Fruit fly (Drosophila melanogaster) whole organism, wandering third instar larva: ENCODE measurements around the gene CG18259.

Source experiments
- Abd-B ChIP-seq: fragments of >200 bp; optimal IDR thresholded peaks from 2 replicates; lab custom pipeline; 2017; ENCODE audit warnings: missing biosample characterization, missing genetic modification characterization
- CG32264 ChIP-seq: fragments of 200-800 bp; sonication (Bioruptor generic); optimal IDR thresholded peaks from 2 replicates; lab custom pipeline; 2016; ENCODE audit warnings: missing biosample characterization, missing genetic modification characterization
- CG9705 ChIP-seq: fragments of 200-800 bp; sonication (Bioruptor generic); optimal IDR thresholded peaks from 2 replicates; lab custom pipeline; 2018; ENCODE audit warnings: missing biosample characterization, mild to moderate bottlenecking, missing genetic modification characterization
- CrebA ChIP-seq: fragments of 200-800 bp; sonication (Bioruptor generic); optimal IDR thresholded peaks from 2 replicates; lab custom pipeline; 2016; ENCODE audit warnings: missing biosample characterization, mild to moderate bottlenecking, missing genetic modification characterization, borderline replicate concordance
- Dfd ChIP-seq: fragments of >200 bp; optimal IDR thresholded peaks from 2 replicates; lab custom pipeline; 2017; ENCODE audit warnings: missing biosample characterization, missing genetic modification characterization
- Dif ChIP-seq: fragments of 200-275, 200-300 bp; sonication (Bioruptor generic); optimal IDR thresholded peaks from 2 replicates; lab custom pipeline; 2018; ENCODE audit warnings: missing biosample characterization, missing genetic modification characterization; ENCODE audit not compliant: partially characterized antibody
- GATAd ChIP-seq: sonication (Bioruptor generic); optimal IDR thresholded peaks from 2 replicates; lab custom pipeline; 2016; ENCODE audit warnings: missing biosample characterization, missing genetic modification characterization
- HLH106 ChIP-seq: fragments of 200-800 bp; optimal IDR thresholded peaks from 3 replicates; lab custom pipeline; 2019; ENCODE audit warnings: missing biosample characterization, mild to moderate bottlenecking, missing genetic modification characterization, moderate library complexity
- Hnf4 ChIP-seq: fragments of 200-800 bp; sonication (Bioruptor generic); optimal IDR thresholded peaks from 2 replicates; lab custom pipeline; 2016; ENCODE audit warnings: missing biosample characterization, mild to moderate bottlenecking, missing genetic modification characterization
- Hr78 ChIP-seq: fragments of >200 bp; optimal IDR thresholded peaks from 2 replicates; lab custom pipeline; 2017; ENCODE audit warnings: missing biosample characterization, missing genetic modification characterization
- Hr83 ChIP-seq: fragments of 200-300 bp; sonication (Bioruptor generic); optimal IDR thresholded peaks from 2 replicates; lab custom pipeline; 2016; ENCODE audit warnings: missing biosample characterization, mild to moderate bottlenecking, missing genetic modification characterization, moderate library complexity; ENCODE audit not compliant: poor library complexity, severe bottlenecking
- Jra ChIP-seq: sonication (Bioruptor generic); optimal IDR thresholded peaks from 2 replicates; lab custom pipeline; 2016; ENCODE audit warnings: missing biosample characterization, missing genetic modification characterization
- Mio ChIP-seq: sonication (Bioruptor generic); optimal IDR thresholded peaks from 2 replicates; lab custom pipeline; 2016; ENCODE audit warnings: missing biosample characterization, missing genetic modification characterization
- Myc ChIP-seq: fragments of >200 bp; optimal IDR thresholded peaks from 2 replicates; lab custom pipeline; 2017
- N ChIP-seq: fragments of >200 bp; optimal IDR thresholded peaks from 2 replicates; lab custom pipeline; 2018; ENCODE audit warnings: missing biosample characterization, missing external identifiers, missing genetic modification characterization
- OdsH ChIP-seq: fragments of 200-800 bp; sonication (Bioruptor generic); optimal IDR thresholded peaks from 2 replicates; lab custom pipeline; 2016; ENCODE audit warnings: missing biosample characterization, mild to moderate bottlenecking, missing genetic modification characterization
- Rel ChIP-seq, 2 experiments: fragments of 200-800 bp; sonication (Bioruptor generic) in 1 of 2; optimal IDR thresholded peaks; 2 replicates in 1 of 2; 3 replicates in 1 of 2; lab custom pipeline; 2016 to 2019; ENCODE audit warnings: mild to moderate bottlenecking in 2 of 2, missing biosample characterization in 2 of 2, missing genetic modification characterization in 2 of 2, moderate library complexity in 1 of 2
- Sp1 ChIP-seq: fragments of 200-800 bp; sonication (Bioruptor generic); optimal IDR thresholded peaks from 3 replicates; lab custom pipeline; 2019; ENCODE audit warnings: missing biosample characterization, mild to moderate bottlenecking, missing genetic modification characterization, moderate library complexity
- Vsx2 ChIP-seq: fragments of 200-300, 225-300 bp; sonication (Bioruptor generic); optimal IDR thresholded peaks from 2 replicates; lab custom pipeline; 2018; ENCODE audit warnings: missing biosample characterization, missing genetic modification characterization; ENCODE audit not compliant: partially characterized antibody
- br ChIP-seq: fragments of 200-800 bp; sonication (Bioruptor generic); optimal IDR thresholded peaks from 2 replicates; lab custom pipeline; 2016; ENCODE audit warnings: missing biosample characterization, missing genetic modification characterization
- brk ChIP-seq: fragments of 200-800 bp; sonication (Bioruptor generic); optimal IDR thresholded peaks from 2 replicates; lab custom pipeline; 2016; ENCODE audit warnings: missing biosample characterization, mild to moderate bottlenecking, missing genetic modification characterization
- dl ChIP-seq, 2 experiments: fragments of 175-275, 200-275 bp in 1 of 2; fragments of 200-275 bp in 1 of 2; sonication (Bioruptor generic); optimal IDR thresholded peaks; lab custom pipeline; 2018; ENCODE audit warnings: mild to moderate bottlenecking in 2 of 2, missing biosample characterization in 2 of 2, missing genetic modification characterization in 2 of 2, moderate library complexity in 2 of 2; ENCODE audit not compliant: partially characterized antibody in 2 of 2, insufficient read depth in 1 of 2
- dmrt93B ChIP-seq: fragments of 200-800 bp; sonication (Bioruptor generic); optimal IDR thresholded peaks from 2 replicates; lab custom pipeline; 2018; ENCODE audit warnings: missing biosample characterization, mild to moderate bottlenecking, missing genetic modification characterization
- dsf ChIP-seq: sonication (Bioruptor generic); optimal IDR thresholded peaks from 2 replicates; lab custom pipeline; 2016; ENCODE audit warnings: missing biosample characterization, missing genetic modification characterization, borderline replicate concordance
- ey ChIP-seq: fragments of 200-800 bp; sonication (Bioruptor generic); optimal IDR thresholded peaks from 2 replicates; lab custom pipeline; 2016; ENCODE audit warnings: missing biosample characterization, missing genetic modification characterization
- foxo ChIP-seq, 2 experiments: fragments of 200-800 bp; sonication (Bioruptor generic); optimal IDR thresholded peaks; 2 replicates in 1 of 2; 3 replicates in 1 of 2; lab custom pipeline; 2016 to 2017; ENCODE audit warnings: missing biosample characterization in 2 of 2, missing genetic modification characterization in 2 of 2
- fru ChIP-seq: fragments of 200-800 bp; sonication (Bioruptor generic); optimal IDR thresholded peaks from 3 replicates; lab custom pipeline; 2016; ENCODE audit warnings: missing biosample characterization, mild to moderate bottlenecking, missing genetic modification characterization
- h ChIP-seq: fragments of 200-800 bp; sonication (Bioruptor generic); optimal IDR thresholded peaks from 3 replicates; lab custom pipeline; 2016; ENCODE audit warnings: missing biosample characterization, mild to moderate bottlenecking, missing genetic modification characterization
- jim ChIP-seq: fragments of 175-275, 200-325 bp; sonication (Bioruptor generic); optimal IDR thresholded peaks from 2 replicates; lab custom pipeline; 2016; ENCODE audit warnings: missing biosample characterization, mild to moderate bottlenecking, missing genetic modification characterization
- lola ChIP-seq: fragments of >200 bp; optimal IDR thresholded peaks from 2 replicates; lab custom pipeline; 2017; ENCODE audit warnings: missing biosample characterization, missing genetic modification characterization
- pan ChIP-seq: fragments of >200 bp; optimal IDR thresholded peaks from 2 replicates; lab custom pipeline; 2017
- psq ChIP-seq: fragments of 200-800 bp; sonication (Bioruptor generic); optimal IDR thresholded peaks from 3 replicates; lab custom pipeline; 2017; ENCODE audit warnings: missing biosample characterization, mild to moderate bottlenecking, missing genetic modification characterization, moderate library complexity
- rgr ChIP-seq: fragments of 200-800 bp; sonication (Bioruptor generic); optimal IDR thresholded peaks from 3 replicates; lab custom pipeline; 2016; ENCODE audit warnings: missing biosample characterization, mild to moderate bottlenecking, missing genetic modification characterization
- sage ChIP-seq: fragments of 200-800 bp; sonication (Bioruptor generic); optimal IDR thresholded peaks from 2 replicates; lab custom pipeline; 2016; ENCODE audit warnings: missing biosample characterization, mild to moderate bottlenecking, missing genetic modification characterization
- sv ChIP-seq: fragments of 200-800 bp; sonication (Bioruptor generic); optimal IDR thresholded peaks from 3 replicates; lab custom pipeline; 2016; ENCODE audit warnings: missing biosample characterization, missing genetic modification characterization
- tai ChIP-seq: sonication (Bioruptor generic); optimal IDR thresholded peaks from 2 replicates; lab custom pipeline; 2016; ENCODE audit warnings: missing biosample characterization, missing genetic modification characterization
- usp ChIP-seq: fragments of >200 bp; optimal IDR thresholded peaks from 2 replicates; lab custom pipeline; 2017; ENCODE audit warnings: missing biosample characterization, missing genetic modification characterization
- woc ChIP-seq: sonication (Bioruptor generic); optimal IDR thresholded peaks from 2 replicates; lab custom pipeline; 2016; ENCODE audit warnings: missing biosample characterization, mild to moderate bottlenecking, missing genetic modification characterization

Gene CG18259

DNA sequence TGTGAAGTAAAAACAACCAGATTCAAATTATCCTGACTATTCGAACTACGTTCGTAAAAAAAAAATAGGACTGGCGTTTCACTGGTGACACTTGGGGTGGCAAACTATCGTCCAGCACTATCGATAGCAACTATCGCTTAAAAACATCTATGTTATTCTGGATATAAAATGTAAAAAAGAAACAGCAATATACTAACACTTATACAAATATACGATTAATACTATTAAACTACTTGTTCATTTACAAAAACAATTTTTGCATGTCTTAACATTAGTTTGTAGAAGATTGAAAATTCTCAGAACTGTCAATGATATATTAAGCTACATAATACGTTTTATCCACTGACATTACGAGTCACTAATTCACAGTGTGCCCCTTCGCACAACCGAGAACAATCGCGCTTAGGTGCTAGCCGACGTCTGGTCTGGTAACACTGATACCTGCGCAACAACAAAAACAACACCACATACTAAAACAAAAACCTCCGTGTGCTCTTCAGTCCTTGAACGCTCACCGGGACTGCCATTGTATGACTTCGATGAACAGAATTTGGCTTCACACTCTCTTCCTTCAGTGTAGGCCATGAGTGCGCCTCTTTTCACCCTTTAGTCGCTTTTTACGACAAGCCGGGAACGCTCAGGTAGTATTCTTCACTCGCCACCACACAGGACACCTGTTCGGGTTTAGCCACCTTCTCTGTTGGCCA lies at the start of gene CG18259:
CG18259 (minus strand) TSS at position 78 of the 707 bp plus-strand sequence.
- TF ChIP-seq N (GFP tag; lab: Kevin White, UChicago) (peak; percentile 83), pan (lab: Kevin White, UChicago) (no peak), h (GFP tag; lab: Kevin White, UChicago) (peak; percentile 19), Myc (peak; percentile 1), lola (no peak), woc (GFP tag; lab: Kevin White, UChicago) (peak; percentile 63), HLH106 (tag; lab: Kevin White, UChicago) (peak; percentile 26), foxo (GFP tag; optimal IDR thresholded peaks at IDR 0.05; lab: Kevin White, UChicago) (peak in 1 of 2 experiments; percentile 5), Hnf4 (peak; percentile 21), jim (GFP tag; lab: Kevin White, UChicago) (no peak), usp (GFP tag; lab: Kevin White, UChicago) (no peak), Sp1 (peak; percentile 17), Jra (no peak), CG9705 (peak; percentile 18)

dm6 chrX:18832371-18832852 lies 49.1 kb upstream of the CG18259 start, which contains the start of gene Pvf1:
TSS of gene Pvf1 (plus strand) at chrX:18832682.
- no peak for TF ChIP-seq Rel (GFP tag; optimal IDR thresholded peaks at IDR 0.05; lab: Kevin White, UChicago)
- TF ChIP-seq Rel (tag; optimal IDR thresholded peaks at IDR 0.05; lab: Kevin White, UChicago), result peak; percentile 68
- TF ChIP-seq N (GFP tag; lab: Kevin White, UChicago), result no peak
- peak; percentile 73 for TF ChIP-seq Vsx2
- no peak for TF ChIP-seq Mio (GFP tag; lab: Kevin White, UChicago)
- TF ChIP-seq Jra, result no peak
- TF ChIP-seq rgr, result no peak
- peak; percentile 48 for TF ChIP-seq h (GFP tag; lab: Kevin White, UChicago)
- no peak for TF ChIP-seq jim (GFP tag; lab: Kevin White, UChicago)
- TF ChIP-seq Myc, result no peak
- peak; percentile 76 to 93 for TF ChIP-seq dl (GFP tag; optimal IDR thresholded peaks at IDR 0.05; lab: Kevin White, UChicago; ENCODE audit: insufficient read depth in 1 of 2, partially characterized antibody in 2 of 2)
- no peak for TF ChIP-seq tai (GFP tag; lab: Kevin White, UChicago)
- no peak for TF ChIP-seq ey (GFP tag; lab: Kevin White, UChicago)
- peak; percentile 59 for TF ChIP-seq woc (GFP tag; lab: Kevin White, UChicago)
- TF ChIP-seq Sp1, result no peak
- TF ChIP-seq GATAd (GFP tag; lab: Kevin White, UChicago), result no peak
- TF ChIP-seq br, result peak; percentile 1
- TF ChIP-seq HLH106 (tag; lab: Kevin White, UChicago), result no peak
- TF ChIP-seq brk (GFP tag; lab: Kevin White, UChicago), result no peak
- TF ChIP-seq sage (GFP tag; lab: Kevin White, UChicago), result no peak
- no peak for TF ChIP-seq OdsH
- TF ChIP-seq foxo (GFP tag; optimal IDR thresholded peaks at IDR 0.05; lab: Kevin White, UChicago), result peak in 1 of 2 experiments; percentile 14
- no peak for TF ChIP-seq CG9705
- no peak for TF ChIP-seq Hnf4
- no peak for TF ChIP-seq Hr78 (GFP tag; lab: Kevin White, UChicago)
- TF ChIP-seq usp (GFP tag; lab: Kevin White, UChicago), result no peak
- TF ChIP-seq dmrt93B, result no peak
- no peak for TF ChIP-seq psq (GFP tag; lab: Kevin White, UChicago)
- no peak for TF ChIP-seq pan (lab: Kevin White, UChicago)
- peak; percentile 96 for TF ChIP-seq fru (GFP tag; lab: Kevin White, UChicago)
- no peak for TF ChIP-seq dsf (GFP tag; lab: Kevin White, UChicago)
- no peak for TF ChIP-seq sv (GFP tag; lab: Kevin White, UChicago)
- peak; percentile 95 for TF ChIP-seq Dif
- no peak for TF ChIP-seq Abd-B (GFP tag; lab: Kevin White, UChicago)
- no peak for TF ChIP-seq lola
- no peak for TF ChIP-seq CG32264
- peak; percentile 0 for TF ChIP-seq Hr83 (GFP tag; lab: Kevin White, UChicago)
- no peak for TF ChIP-seq Dfd (GFP tag; lab: Kevin White, UChicago)
- peak; percentile 13 for TF ChIP-seq CrebA (GFP tag; lab: Kevin White, UChicago)
